Worm (Caenorhabditis elegans) whole organism, early embryonic: ENCODE data around the gene sru-27.

ENCODE experiments used
- ama-1 ChIP-seq: fragments of 150-350 bp; optimal IDR thresholded peaks from 2 replicates; lab custom pipeline; 2014
- ceh-36 ChIP-seq: sonication (generic microtip); optimal IDR thresholded peaks from 2 replicates; lab custom pipeline; 2016; ENCODE audit warnings: missing genetic modification characterization, inconsistent platforms, missing compliant biosample characterization
- ets-7 ChIP-seq: sonication (generic microtip); optimal IDR thresholded peaks from 2 replicates; lab custom pipeline; 2016; ENCODE audit warnings: missing genotype, missing genetic modification characterization, missing compliant biosample characterization
- flt-1 ChIP-seq: fragments of 200-800 bp; sonication (Bioruptor generic); IDR thresholded peaks from 2 replicates; pipeline ENCODE4 v1.3.6; 2022; ENCODE audit warnings: missing genetic modification characterization, missing compliant biosample characterization
- hmbx-1 ChIP-seq: sonication (generic microtip); optimal IDR thresholded peaks from 2 replicates; lab custom pipeline; 2016; ENCODE audit warnings: mild to moderate bottlenecking, missing genetic modification characterization, missing compliant biosample characterization
- hnd-1 ChIP-seq: sonication (generic microtip); optimal IDR thresholded peaks from 2 replicates; lab custom pipeline; 2016; ENCODE audit warnings: missing genetic modification characterization, missing compliant biosample characterization
- tbx-11 ChIP-seq: fragments of 200-800 bp; sonication (Bioruptor generic); IDR thresholded peaks from 2 replicates; pipeline ENCODE4 v1.3.6; 2022; ENCODE audit warnings: missing genetic modification characterization, missing compliant biosample characterization
- tra-4 ChIP-seq: sonication (generic microtip); optimal IDR thresholded peaks from 2 replicates; lab custom pipeline; 2017; ENCODE audit warnings: missing genetic modification characterization, missing compliant biosample characterization

DNA sequence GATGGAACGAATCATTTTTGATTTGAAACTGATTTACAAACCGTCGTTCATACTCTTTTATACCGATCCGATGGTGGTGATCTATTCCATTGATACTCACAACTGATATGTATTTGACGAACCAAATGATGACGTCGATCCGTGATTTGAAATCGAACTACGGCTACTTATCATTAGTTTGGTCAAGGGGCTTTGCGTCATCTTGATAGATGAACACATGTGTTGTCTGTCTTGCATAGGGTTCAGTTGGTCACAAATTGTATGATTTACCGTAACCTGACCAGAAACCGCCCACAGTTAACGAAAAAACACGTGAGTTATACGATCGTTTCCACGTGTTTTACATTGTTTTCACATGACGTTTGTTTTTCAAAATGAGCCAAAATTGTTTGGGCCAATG, 49.1 kb upstream of the sru-27 start, which contains the start of gene cnc-2:
- TF ChIP-seq hnd-1 (tag; lab: Kevin White, UChicago) (no peak), tra-4 (no peak), hmbx-1 (no peak), ceh-36 (tag; lab: Kevin White, UChicago) (no peak), ama-1 (no peak), ets-7 (no peak), flt-1 (GFP tag; lab: Robert Waterston, UW) (no peak), tbx-11 (GFP tag; lab: Robert Waterston, UW) (no peak)
